Fruit fly (Drosophila melanogaster) whole organism, pupa: ENCODE measurements around the gene CG31343.

Source experiments
- CG13204 ChIP-seq: fragments of 200-800 bp; sonication (Bioruptor generic); optimal IDR thresholded peaks from 2 replicates; lab custom pipeline; 2018; ENCODE audit warnings: missing biosample characterization, mild to moderate bottlenecking, missing genetic modification characterization, moderate library complexity
- CG17806 ChIP-seq: fragments of 200-800 bp; sonication (Bioruptor generic); optimal IDR thresholded peaks from 2 replicates; lab custom pipeline; 2018; ENCODE audit warnings: missing biosample characterization, mild to moderate bottlenecking, missing genetic modification characterization, moderate library complexity
- EcR ChIP-seq: fragments of 200-800 bp; sonication (Bioruptor generic); optimal IDR thresholded peaks from 3 replicates; lab custom pipeline; 2019; ENCODE audit warnings: missing biosample characterization, missing genetic modification characterization, mild to moderate bottlenecking, moderate library complexity, missing genetic modification reagents
- Ets98B ChIP-seq: fragments of 200-800 bp; sonication (Bioruptor generic); IDR thresholded peaks from 2 replicates; pipeline ENCODE4 v1.3.6; 2022; ENCODE audit warnings: missing biosample characterization, missing genetic modification characterization

DNA sequence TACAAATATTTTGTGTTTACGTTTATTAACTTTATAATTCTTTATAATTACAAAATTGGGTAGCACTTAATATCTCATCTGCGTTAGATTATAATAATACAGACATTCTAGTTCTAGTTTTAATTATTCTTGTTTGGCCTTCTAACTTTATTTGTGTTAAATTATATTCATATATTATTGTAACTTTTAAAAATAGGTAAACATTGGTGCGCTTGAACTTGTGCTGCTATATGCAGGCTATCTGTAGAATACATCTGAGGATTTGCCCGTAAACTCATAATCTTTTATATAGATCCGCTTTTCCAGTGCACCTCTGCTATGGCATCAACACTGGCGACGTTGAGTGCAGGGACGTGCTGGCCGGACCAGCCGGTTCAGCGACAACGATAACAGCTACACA, 22.6 kb upstream of the CG31343 start:
- TF ChIP-seq Ets98B (GFP tag; lab: Robert Waterston, UW) (no peak), CG13204 (no peak), EcR (no peak), CG17806 (tag; lab: Kevin White, UChicago) (no peak)
